Fruit fly (Drosophila melanogaster) whole organism, prepupa: ENCODE measurements around the gene Uros1.

ENCODE experiments used
- Blimp-1 ChIP-seq: fragments of 200-800 bp; sonication (Bioruptor generic); optimal IDR thresholded peaks from 3 replicates; lab custom pipeline; 2017; ENCODE audit warnings: missing biosample characterization, missing genetic modification characterization, mild to moderate bottlenecking, moderate library complexity, missing genetic modification reagents
- CG10631 ChIP-seq: fragments of 200-800 bp; sonication (Bioruptor generic); optimal IDR thresholded peaks from 2 replicates; lab custom pipeline; 2016; ENCODE audit warnings: missing biosample characterization, missing genetic modification characterization
- CG10669 ChIP-seq: fragments of 200-800 bp; sonication (Bioruptor generic); optimal IDR thresholded peaks from 3 replicates; lab custom pipeline; 2018; ENCODE audit warnings: missing biosample characterization, mild to moderate bottlenecking, missing genetic modification characterization, moderate library complexity
- CG11294 ChIP-seq: fragments of 200-800 bp; sonication (Bioruptor generic); IDR thresholded peaks from 2 replicates; pipeline ENCODE4 v1.3.6; 2022; ENCODE audit warnings: missing biosample characterization, missing genetic modification characterization
- CG11902 ChIP-seq: fragments of 200-800 bp; sonication (Bioruptor generic); optimal IDR thresholded peaks from 3 replicates; lab custom pipeline; 2016; ENCODE audit warnings: missing biosample characterization, missing genetic modification characterization
- CG15336 ChIP-seq: fragments of 200-800 bp; sonication (Bioruptor generic); IDR thresholded peaks from 2 replicates; pipeline ENCODE4 v1.3.6; 2022; ENCODE audit warnings: missing biosample characterization, missing genetic modification characterization
- CG1621 ChIP-seq: fragments of 200-800 bp; sonication (Bioruptor generic); optimal IDR thresholded peaks from 3 replicates; lab custom pipeline; 2018; ENCODE audit warnings: missing biosample characterization, mild to moderate bottlenecking, missing genetic modification characterization
- CG16779 ChIP-seq: fragments of 200-800 bp; sonication (Bioruptor generic); optimal IDR thresholded peaks from 3 replicates; lab custom pipeline; 2017; ENCODE audit warnings: missing biosample characterization, mild to moderate bottlenecking, missing genetic modification characterization
- CG3032 ChIP-seq: fragments of 200-800 bp; optimal IDR thresholded peaks from 2 replicates; lab custom pipeline; 2019; ENCODE audit warnings: missing biosample characterization, mild to moderate bottlenecking, missing genetic modification characterization, moderate library complexity
- CG31627 ChIP-seq: fragments of 200-800 bp; sonication (Bioruptor generic); optimal IDR thresholded peaks from 3 replicates; lab custom pipeline; 2016; ENCODE audit warnings: missing biosample characterization, missing genetic modification characterization
- CG32006 ChIP-seq: fragments of 200-800 bp; sonication (Bioruptor generic); optimal IDR thresholded peaks from 3 replicates; lab custom pipeline; 2017; ENCODE audit warnings: missing biosample characterization, mild to moderate bottlenecking, missing genetic modification characterization
- CG34406 ChIP-seq: fragments of 200-800 bp; sonication (Bioruptor generic); optimal IDR thresholded peaks from 3 replicates; lab custom pipeline; 2016; ENCODE audit warnings: missing biosample characterization, missing genetic modification characterization
- CG3919 ChIP-seq: fragments of 200-800 bp; sonication (Bioruptor generic); optimal IDR thresholded peaks from 3 replicates; lab custom pipeline; 2016; ENCODE audit warnings: missing biosample characterization, missing genetic modification characterization
- CG6163 ChIP-seq: fragments of 200-800 bp; sonication (Bioruptor generic); IDR thresholded peaks from 3 replicates; pipeline ENCODE4 v1.3.6; 2022; ENCODE audit warnings: missing biosample characterization, missing genetic modification characterization
- CG6276 ChIP-seq: fragments of 200-800 bp; sonication (Bioruptor generic); optimal IDR thresholded peaks from 2 replicates; lab custom pipeline; 2017; ENCODE audit warnings: missing biosample characterization, mild to moderate bottlenecking, missing genetic modification characterization
- CG6792 ChIP-seq: fragments of 200-800 bp; sonication (Bioruptor generic); optimal IDR thresholded peaks from 3 replicates; lab custom pipeline; 2016; ENCODE audit warnings: missing biosample characterization, missing genetic modification characterization
- CG6808 ChIP-seq: fragments of 200-800 bp; sonication (Bioruptor generic); optimal IDR thresholded peaks from 3 replicates; lab custom pipeline; 2017; ENCODE audit warnings: missing biosample characterization, missing genetic modification characterization, mild to moderate bottlenecking, moderate library complexity, missing genetic modification reagents
- CG8119 ChIP-seq: fragments of 200-800 bp; sonication (Bioruptor generic); IDR thresholded peaks from 3 replicates; pipeline ENCODE4 v1.3.6; 2022; ENCODE audit warnings: missing biosample characterization, missing genetic modification characterization
- CG8319 ChIP-seq: fragments of 200-800 bp; sonication (Bioruptor generic); optimal IDR thresholded peaks from 3 replicates; lab custom pipeline; 2016; ENCODE audit warnings: missing biosample characterization, missing genetic modification characterization
- CG8632 ChIP-seq: fragments of 200-800 bp; sonication (Bioruptor generic); optimal IDR thresholded peaks from 3 replicates; lab custom pipeline; 2016; ENCODE audit warnings: missing biosample characterization, missing genetic modification characterization
- CG9139 ChIP-seq: fragments of 200-800 bp; sonication (Bioruptor generic); optimal IDR thresholded peaks from 3 replicates; lab custom pipeline; 2017; ENCODE audit warnings: missing biosample characterization, mild to moderate bottlenecking, missing genetic modification characterization
- Eip75B ChIP-seq: fragments of 200-800 bp; sonication (Bioruptor generic); optimal IDR thresholded peaks from 3 replicates; lab custom pipeline; 2016; ENCODE audit warnings: missing biosample characterization, missing genetic modification characterization
- Eip78C ChIP-seq: fragments of 200-800 bp; sonication (Bioruptor generic); peaks from one replicate; lab custom pipeline; 2016; ENCODE audit warnings: missing biosample characterization, missing genetic modification characterization
- Eip93F ChIP-seq: fragments of 200-800 bp; sonication (Bioruptor generic); optimal IDR thresholded peaks from 2 replicates; lab custom pipeline; 2016; ENCODE audit warnings: missing biosample characterization, mild to moderate bottlenecking, missing genetic modification characterization
- Ets21C ChIP-seq: fragments of 200-800 bp; sonication (Bioruptor generic); optimal IDR thresholded peaks from 3 replicates; lab custom pipeline; 2016; ENCODE audit warnings: missing biosample characterization, missing genetic modification characterization
- Gug ChIP-seq: fragments of 200-800 bp; sonication (Bioruptor generic); IDR thresholded peaks from 2 replicates; pipeline ENCODE4 v1.3.6; 2022; ENCODE audit warnings: missing biosample characterization, missing genetic modification characterization
- Hr38 ChIP-seq: sonication (Bioruptor generic); optimal IDR thresholded peaks from 2 replicates; lab custom pipeline; 2016; ENCODE audit warnings: missing biosample characterization, missing genetic modification characterization
- Hr4 ChIP-seq: fragments of 200-800 bp; sonication (Bioruptor generic); optimal IDR thresholded peaks from 3 replicates; lab custom pipeline; 2016; ENCODE audit warnings: missing biosample characterization, missing genetic modification characterization
- Met ChIP-seq: fragments of 200-800 bp; sonication (Bioruptor generic); optimal IDR thresholded peaks from 3 replicates; lab custom pipeline; 2016; ENCODE audit warnings: missing biosample characterization, missing genetic modification characterization
- OdsH ChIP-seq: fragments of 200-800 bp; sonication (Bioruptor generic); optimal IDR thresholded peaks from 3 replicates; lab custom pipeline; 2016; ENCODE audit warnings: missing biosample characterization, missing genetic modification characterization
- Smox ChIP-seq: fragments of 200-800 bp; sonication (Bioruptor generic); optimal IDR thresholded peaks from 3 replicates; lab custom pipeline; 2016; ENCODE audit warnings: missing biosample characterization, missing genetic modification characterization
- Sox102F ChIP-seq: fragments of 200-800 bp; sonication (Bioruptor generic); optimal IDR thresholded peaks from 2 replicates; lab custom pipeline; 2016; ENCODE audit warnings: missing biosample characterization, mild to moderate bottlenecking, missing genetic modification characterization
- Sox14 ChIP-seq: fragments of 200-800 bp; sonication (Bioruptor generic); optimal IDR thresholded peaks from 3 replicates; lab custom pipeline; 2016; ENCODE audit warnings: missing biosample characterization, missing genetic modification characterization
- Sox15 ChIP-seq: fragments of 200-800 bp; sonication (Bioruptor generic); optimal IDR thresholded peaks from 3 replicates; lab custom pipeline; 2016; ENCODE audit warnings: missing biosample characterization, missing genetic modification characterization
- achi ChIP-seq: fragments of 200-800 bp; sonication (Bioruptor generic); optimal IDR thresholded peaks from 3 replicates; lab custom pipeline; 2016; ENCODE audit warnings: missing biosample characterization, missing genetic modification characterization
- acj6 ChIP-seq: fragments of 200-800 bp; sonication (Bioruptor generic); optimal IDR thresholded peaks from 3 replicates; lab custom pipeline; 2016; ENCODE audit warnings: missing biosample characterization, missing genetic modification characterization
- cyc ChIP-seq: fragments of 200-800 bp; sonication (Bioruptor generic); optimal IDR thresholded peaks from 3 replicates; lab custom pipeline; 2016; ENCODE audit warnings: missing biosample characterization, missing genetic modification characterization
- dsx ChIP-seq: fragments of 200-800 bp; optimal IDR thresholded peaks from 3 replicates; lab custom pipeline; 2019; ENCODE audit warnings: missing biosample characterization, mild to moderate bottlenecking, missing genetic modification characterization, moderate library complexity; ENCODE audit not compliant: poor library complexity, severe bottlenecking
- esn ChIP-seq: fragments of 200-800 bp; sonication (Bioruptor generic); optimal IDR thresholded peaks from 2 replicates; lab custom pipeline; 2016; ENCODE audit warnings: missing biosample characterization, mild to moderate bottlenecking, missing genetic modification characterization, moderate library complexity
- fkh ChIP-seq: fragments of 200-800 bp; sonication (Bioruptor generic); optimal IDR thresholded peaks from 3 replicates; lab custom pipeline; 2017; ENCODE audit warnings: missing biosample characterization, mild to moderate bottlenecking, missing genetic modification characterization, moderate library complexity
- lz ChIP-seq: fragments of 200-800 bp; sonication (Bioruptor generic); optimal IDR thresholded peaks from 3 replicates; lab custom pipeline; 2016; ENCODE audit warnings: missing biosample characterization, missing genetic modification characterization
- net ChIP-seq: fragments of 200-800 bp; sonication (Bioruptor generic); optimal IDR thresholded peaks from 3 replicates; lab custom pipeline; 2016; ENCODE audit warnings: missing biosample characterization, missing genetic modification characterization
- spab ChIP-seq: fragments of 200-800 bp; sonication (Bioruptor generic); optimal IDR thresholded peaks from 2 replicates; lab custom pipeline; 2017; ENCODE audit warnings: missing biosample characterization, mild to moderate bottlenecking, missing genetic modification characterization, missing genetic modification reagents
- svp ChIP-seq: fragments of 200-800 bp; sonication (Bioruptor generic); peaks from one replicate; lab custom pipeline; 2016; ENCODE audit warnings: missing biosample characterization, missing genetic modification characterization
- topi ChIP-seq: fragments of 200-800 bp; sonication (Bioruptor generic); optimal IDR thresholded peaks from 3 replicates; lab custom pipeline; 2016; ENCODE audit warnings: missing biosample characterization, missing genetic modification characterization

Uros1 gene

DNA sequence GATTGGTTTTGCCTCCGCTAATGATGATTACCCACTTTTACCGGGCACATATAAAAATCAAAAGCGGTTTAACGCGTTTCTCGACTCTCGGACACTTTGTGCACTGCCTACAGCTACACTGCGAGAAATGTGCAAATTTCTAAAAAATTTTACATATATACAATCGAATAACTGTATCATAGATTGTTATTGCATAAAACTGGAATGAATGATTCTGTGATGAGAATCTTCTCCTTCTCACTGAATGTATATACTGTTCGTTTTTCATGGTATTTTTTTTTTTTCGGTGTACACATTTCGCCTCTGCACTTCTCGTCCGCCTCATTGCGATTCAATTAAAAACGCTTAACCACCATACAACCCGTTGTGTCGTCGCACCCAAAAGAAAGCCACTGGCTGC, 38.8 kb downstream of the Uros1 start (continued):
- TF ChIP-seq lz (GFP tag; lab: Kevin White, UChicago), result peak; percentile 89
- TF ChIP-seq acj6 (GFP tag; lab: Kevin White, UChicago), result peak; percentile 91
- peak; percentile 91 for TF ChIP-seq topi (GFP tag; lab: Kevin White, UChicago)
- peak; percentile 59 for TF ChIP-seq Hr38 (GFP tag; lab: Kevin White, UChicago)
- peak; percentile 66 for TF ChIP-seq CG9139
- peak; percentile 87 for TF ChIP-seq CG11902 (GFP tag; lab: Kevin White, UChicago)
- peak; percentile 94 for TF ChIP-seq CG32006 (GFP tag; lab: Kevin White, UChicago)
- peak; percentile 63 for TF ChIP-seq CG11294 (GFP tag; lab: Robert Waterston, UW)

DNA sequence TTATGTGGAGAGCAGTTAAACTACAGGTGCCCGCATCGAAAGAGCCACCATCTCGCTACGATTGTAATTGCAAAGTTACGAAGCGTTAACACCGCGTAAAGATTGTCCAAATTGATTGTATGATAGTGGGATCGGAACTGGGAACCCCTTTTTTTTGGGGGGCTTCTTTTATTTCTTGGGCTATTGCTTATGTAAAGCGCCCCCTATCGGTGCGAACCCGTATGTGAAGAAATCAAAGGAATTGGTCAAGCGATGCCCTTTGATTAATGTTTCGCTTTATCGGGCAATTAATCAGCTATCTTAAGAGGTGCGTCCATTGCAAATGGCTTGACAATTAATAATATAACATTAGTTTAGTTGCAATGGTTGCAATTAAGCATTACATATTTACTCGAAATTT, 40.5 kb downstream of the Uros1 start:
- TF ChIP-seq CG8119 (GFP tag; lab: Robert Waterston, UW) (no peak), CG3919 (no peak), CG10631 (no peak), Eip75B (GFP tag; lab: Kevin White, UChicago) (no peak), net (GFP tag; lab: Kevin White, UChicago) (no peak), Hr4 (GFP tag; lab: Kevin White, UChicago) (no peak), CG6792 (GFP tag; lab: Kevin White, UChicago) (no peak), CG11294 (GFP tag; lab: Robert Waterston, UW) (no peak)

DNA sequence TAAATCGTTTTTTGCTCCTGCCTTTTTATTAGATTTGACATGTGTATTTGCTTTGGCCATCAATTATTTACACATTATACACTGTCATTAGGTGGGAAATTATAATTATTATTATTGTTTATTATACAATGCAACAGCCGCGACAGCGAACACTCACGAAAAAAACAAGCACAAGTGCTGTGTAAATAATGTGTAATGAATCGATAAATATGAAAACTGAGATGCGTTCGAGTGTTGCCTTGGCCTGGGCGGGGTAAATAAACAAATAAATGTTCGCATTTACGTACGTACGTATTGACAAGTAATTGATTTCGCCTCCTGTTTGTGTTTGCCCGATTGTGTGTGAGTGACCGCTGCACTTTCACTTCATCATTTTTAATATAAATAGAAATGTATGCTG, 41.4 kb downstream of the Uros1 start:
- no peak for TF ChIP-seq OdsH
- no peak for TF ChIP-seq CG10631
- no peak for TF ChIP-seq CG32006 (GFP tag; lab: Kevin White, UChicago)
- peak; percentile 26 for TF ChIP-seq Eip78C (GFP tag; lab: Kevin White, UChicago)
- TF ChIP-seq Blimp-1, result no peak
- no peak for TF ChIP-seq CG31627
- peak; percentile 54 for TF ChIP-seq fkh

DNA sequence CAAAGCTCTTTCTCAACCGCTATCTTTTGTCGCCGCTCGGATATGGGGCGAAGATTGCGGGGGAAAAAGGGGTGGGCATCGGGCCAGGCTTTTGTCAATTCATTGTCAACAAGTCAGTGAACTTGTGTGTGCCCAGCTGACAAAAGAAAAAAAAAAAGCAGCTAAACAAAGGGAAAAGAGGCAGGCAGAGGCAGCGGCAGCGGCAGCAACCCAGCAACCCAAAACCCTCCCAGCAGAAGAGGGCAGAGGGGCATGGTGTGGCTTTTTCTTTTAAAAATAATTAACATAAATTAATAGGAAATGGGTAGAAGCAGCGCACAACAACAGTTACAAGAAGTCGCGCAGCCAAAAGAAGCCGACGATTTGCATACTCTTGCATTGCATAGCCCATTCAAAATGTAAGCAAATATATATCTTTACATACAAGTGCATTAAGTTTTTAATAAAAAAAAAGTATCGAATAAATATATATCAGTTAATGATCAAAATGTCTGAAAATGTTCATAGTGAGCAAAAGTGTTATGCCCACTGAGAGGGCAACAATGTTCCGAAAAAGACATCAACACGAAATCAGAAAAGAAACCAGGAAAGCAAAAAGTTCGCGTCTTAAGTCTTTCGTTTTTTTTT, 42.9 kb downstream of the Uros1 start:
- TF ChIP-seq CG6276 (GFP tag; lab: Kevin White, UChicago), result no peak
- peak; percentile 88 for TF ChIP-seq Eip78C (GFP tag; lab: Kevin White, UChicago)
- TF ChIP-seq CG8119 (GFP tag; lab: Robert Waterston, UW), result no peak
- TF ChIP-seq Sox15 (GFP tag; lab: Kevin White, UChicago), result no peak
- TF ChIP-seq achi (GFP tag; lab: Kevin White, UChicago), result no peak
- TF ChIP-seq svp (GFP tag; lab: Kevin White, UChicago), result peak; percentile 85
- no peak for TF ChIP-seq Hr38 (GFP tag; lab: Kevin White, UChicago)
- TF ChIP-seq net (GFP tag; lab: Kevin White, UChicago), result no peak
- TF ChIP-seq Ets21C (GFP tag; lab: Kevin White, UChicago), result no peak
- TF ChIP-seq Gug, result no peak
- no peak for TF ChIP-seq esn
- TF ChIP-seq CG15336 (GFP tag; lab: Robert Waterston, UW), result no peak
- TF ChIP-seq CG3032, result no peak
- no peak for TF ChIP-seq CG6808
- TF ChIP-seq Sox102F (GFP tag; lab: Kevin White, UChicago), result no peak
- no peak for TF ChIP-seq cyc (GFP tag; lab: Kevin White, UChicago)
- TF ChIP-seq OdsH, result no peak
- no peak for TF ChIP-seq CG16779
- TF ChIP-seq CG1621, result no peak
- TF ChIP-seq Eip93F, result no peak
- no peak for TF ChIP-seq Smox (GFP tag; lab: Kevin White, UChicago)
- TF ChIP-seq CG6792 (GFP tag; lab: Kevin White, UChicago), result no peak
- TF ChIP-seq dsx (GFP tag; lab: Kevin White, UChicago), result peak; percentile 24
- TF ChIP-seq Sox14 (GFP tag; lab: Kevin White, UChicago), result no peak
- TF ChIP-seq CG9139, result no peak
- TF ChIP-seq CG8319 (GFP tag; lab: Kevin White, UChicago), result no peak
- peak; percentile 80 for TF ChIP-seq Met (GFP tag; lab: Kevin White, UChicago)
- TF ChIP-seq CG8632 (GFP tag; lab: Kevin White, UChicago), result no peak
- TF ChIP-seq CG6163 (GFP tag; lab: Robert Waterston, UW), result no peak
- TF ChIP-seq CG34406, result no peak
- TF ChIP-seq CG11902 (GFP tag; lab: Kevin White, UChicago), result no peak
- TF ChIP-seq CG11294 (GFP tag; lab: Robert Waterston, UW), result no peak
- no peak for TF ChIP-seq CG10669 (GFP tag; lab: Kevin White, UChicago)
- TF ChIP-seq CG10631, result no peak
- no peak for TF ChIP-seq lz (GFP tag; lab: Kevin White, UChicago)
- peak; percentile 7 for TF ChIP-seq Eip75B (GFP tag; lab: Kevin White, UChicago)
- TF ChIP-seq spab (GFP tag; lab: Kevin White, UChicago), result no peak
